Worm (Caenorhabditis elegans): Measurements from ENCODE around the gene F58H1.7.

F58H1.7 gene

ce11 chrV:12001747-12002456 is 37.3 kb upstream of the F58H1.7 start, which contains the start of gene gcy-33 (continued):
- TF ChIP-seq mec-3 (tag; optimal IDR thresholded peaks at IDR 0.05; ENCODE audit: borderline replicate concordance) (peak; percentile 54), nhr-11 (tag; optimal IDR thresholded peaks at IDR 0.05) (no peak), ceh-9 (tag; optimal IDR thresholded peaks at IDR 0.05) (peak; percentile 80), ceh-14 (tag; optimal IDR thresholded peaks at IDR 0.05) (peak; percentile 96), ama-1 (optimal IDR thresholded peaks at IDR 0.05) (no peak), ceh-24 (tag; optimal IDR thresholded peaks at IDR 0.05) (peak; percentile 84), pax-1 (tag; optimal IDR thresholded peaks at IDR 0.05) (no peak), tbx-2 (tag; optimal IDR thresholded peaks at IDR 0.05) (peak; percentile 97), ceh-22 (tag; optimal IDR thresholded peaks at IDR 0.05) (no peak), dmd-4 (tag; optimal IDR thresholded peaks at IDR 0.05; ENCODE audit: borderline replicate concordance) (peak; percentile 86), ttx-3 (tag; optimal IDR thresholded peaks at IDR 0.05) (peak; percentile 93), eyg-1 (tag; optimal IDR thresholded peaks at IDR 0.05) (peak; percentile 96), T23F11.4 (GFP tag; optimal IDR thresholded peaks at IDR 0.05) (peak; percentile 96), lim-6 (tag; optimal IDR thresholded peaks at IDR 0.05) (peak; percentile 68), pat-9 (tag; optimal IDR thresholded peaks at IDR 0.05) (peak; percentile 93), unc-3 (GFP tag; conservative IDR thresholded peaks at IDR 0.05) (peak; percentile 95), unc-3 (tag; optimal IDR thresholded peaks at IDR 0.05) (peak; percentile 94), pha-2 (tag; optimal IDR thresholded peaks at IDR 0.05) (peak; percentile 94), Y22D7AL.16 (tag; optimal IDR thresholded peaks at IDR 0.05) (peak; percentile 95), fkh-6 (tag; optimal IDR thresholded peaks at IDR 0.05) (peak; percentile 93), hlh-8 (tag; optimal IDR thresholded peaks at IDR 0.05) (peak; percentile 75), ceh-6 (GFP tag; optimal IDR thresholded peaks at IDR 0.05) (peak; percentile 95), npax-4 (tag; optimal IDR thresholded peaks at IDR 0.05) (peak; percentile 92), hlh-30 (tag; optimal IDR thresholded peaks at IDR 0.05; ENCODE audit: insufficient read depth) (peak; percentile 86), C38D4.7 (GFP tag; optimal IDR thresholded peaks at IDR 0.05) (peak; percentile 91), hlh-6 (tag; optimal IDR thresholded peaks at IDR 0.05) (peak; percentile 97), hlh-13 (GFP tag; optimal IDR thresholded peaks at IDR 0.05) (peak; percentile 80), nfya-1 (tag; optimal IDR thresholded peaks at IDR 0.05) (peak; percentile 87), ceh-45 (GFP tag; IDR thresholded peaks at IDR 0.05) (peak; percentile 89)

ce11 chrV:11997403-11997802 is 32.8 kb upstream of the F58H1.7 start:
- TF ChIP-seq nhr-232 (tag; optimal IDR thresholded peaks at IDR 0.05) (no peak), hlh-8 (tag; optimal IDR thresholded peaks at IDR 0.05) (no peak), fkh-10 (GFP tag; optimal IDR thresholded peaks at IDR 0.05) (no peak), elt-2 (tag; optimal IDR thresholded peaks at IDR 0.05) (no peak), ceh-24 (tag; optimal IDR thresholded peaks at IDR 0.05) (no peak), unc-42 (tag; optimal IDR thresholded peaks at IDR 0.05) (no peak), zip-5 (tag; optimal IDR thresholded peaks at IDR 0.05) (no peak), sox-2 (GFP tag; IDR thresholded peaks at IDR 0.05) (no peak), tbx-2 (tag; optimal IDR thresholded peaks at IDR 0.05) (no peak), ceh-18 (tag; optimal IDR thresholded peaks at IDR 0.05) (no peak), tbx-7 (tag; optimal IDR thresholded peaks at IDR 0.05) (no peak), ceh-22 (tag; optimal IDR thresholded peaks at IDR 0.05) (no peak), sdc-2 (tag; optimal IDR thresholded peaks at IDR 0.05) (no peak), C38D4.7 (GFP tag; optimal IDR thresholded peaks at IDR 0.05) (no peak), lin-11 (tag; optimal IDR thresholded peaks at IDR 0.05) (no peak), mec-3 (tag; optimal IDR thresholded peaks at IDR 0.05; ENCODE audit: borderline replicate concordance) (no peak), hlh-13 (GFP tag; optimal IDR thresholded peaks at IDR 0.05) (no peak), nhr-11 (tag; optimal IDR thresholded peaks at IDR 0.05) (no peak), ceh-45 (GFP tag; IDR thresholded peaks at IDR 0.05) (no peak)

- TF ChIP-seq pqm-1 (tag; optimal IDR thresholded peaks at IDR 0.05) (no peak), ets-4 (tag; optimal IDR thresholded peaks at IDR 0.05) (no peak), rnt-1 (tag; optimal IDR thresholded peaks at IDR 0.05) (no peak), pros-1 (tag; optimal IDR thresholded peaks at IDR 0.05) (no peak)
Measured at ce11 chrV:11995862-11996261, 31.2 kb upstream of the F58H1.7 start, which contains the start of gene C52E4.12. Gene C52E4.12 (plus strand): TSS chrV:11996162.

All from whole organism, late embryonic.